Worm (Caenorhabditis elegans): ENCODE measurements around the gene B0280.7.

B0280.7 gene

DNA sequence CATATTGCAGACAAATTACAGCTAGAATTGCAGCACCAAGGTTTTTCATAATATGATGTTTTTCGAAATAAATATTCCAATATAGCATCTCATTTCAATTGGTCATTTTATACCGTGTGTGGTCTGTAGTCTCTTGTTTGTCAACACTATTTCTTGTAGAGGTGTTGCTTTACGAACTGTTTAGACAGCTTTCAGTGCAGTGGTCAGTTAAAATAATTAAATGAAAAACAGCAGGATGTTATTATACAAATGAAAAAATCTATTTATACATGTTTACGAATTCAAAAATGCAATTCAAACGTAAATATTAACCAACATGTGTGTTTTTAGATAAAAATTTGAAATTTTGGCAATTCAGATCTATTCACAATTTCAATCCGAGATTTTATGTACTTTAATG is at the start of gene B0280.7:
TSS of gene B0280.7 (minus strand) at position 101 of the 400 bp plus-strand sequence.
- no peak for TF ChIP-seq ztf-23 (GFP tag; IDR thresholded peaks at IDR 0.05)
- no peak for TF ChIP-seq ref-1 (GFP tag; conservative IDR thresholded peaks at IDR 0.05)
- TF ChIP-seq klf-2 (GFP tag; conservative IDR thresholded peaks at IDR 0.05): no peak
- TF ChIP-seq ztf-29 (GFP tag; IDR thresholded peaks at IDR 0.05): no peak
- TF ChIP-seq flt-1 (GFP tag; IDR thresholded peaks at IDR 0.05): no peak
- no peak for TF ChIP-seq T22C8.4 (GFP tag; IDR thresholded peaks at IDR 0.05)
- TF ChIP-seq med-1 (GFP tag; optimal IDR thresholded peaks at IDR 0.05; ENCODE audit: insufficient read depth): no peak
- no peak for TF ChIP-seq cog-1 (tag; optimal IDR thresholded peaks at IDR 0.05)
- TF ChIP-seq tab-1 (GFP tag; IDR thresholded peaks at IDR 0.05): no peak

DNA sequence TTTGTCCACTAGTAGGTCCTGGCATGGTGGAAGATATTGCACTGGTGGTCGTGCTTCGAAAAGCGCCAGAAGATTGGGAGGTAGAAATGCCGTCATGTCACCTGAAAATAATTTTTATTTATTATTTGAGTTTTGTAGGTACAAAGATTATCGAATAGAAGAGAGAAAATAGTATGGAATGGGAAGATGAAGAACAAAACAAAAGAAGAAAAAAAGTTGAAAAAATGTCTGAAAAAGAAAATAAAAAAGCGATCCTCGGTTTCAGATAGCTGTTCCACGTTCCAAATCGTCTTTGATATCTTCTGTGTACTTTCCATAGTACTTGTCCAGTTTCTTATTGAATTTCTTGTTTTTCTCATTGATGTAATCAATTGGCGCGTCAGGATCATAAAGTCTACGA is 49.4 kb upstream of the B0280.7 start, which contains the start of gene rnp-7:
TSS of gene rnp-7 (minus strand) at position 101 of the 400 bp plus-strand sequence.
- TF ChIP-seq klf-2 (GFP tag; conservative IDR thresholded peaks at IDR 0.05): no peak
- no peak for TF ChIP-seq ref-1 (GFP tag; conservative IDR thresholded peaks at IDR 0.05)
- no peak for TF ChIP-seq flt-1 (GFP tag; IDR thresholded peaks at IDR 0.05)
- TF ChIP-seq T22C8.4 (GFP tag; IDR thresholded peaks at IDR 0.05): no peak
- TF ChIP-seq cog-1 (tag; optimal IDR thresholded peaks at IDR 0.05): no peak
- no peak for TF ChIP-seq tab-1 (GFP tag; IDR thresholded peaks at IDR 0.05)
- TF ChIP-seq ztf-23 (GFP tag; IDR thresholded peaks at IDR 0.05): no peak
- TF ChIP-seq ztf-29 (GFP tag; IDR thresholded peaks at IDR 0.05): no peak
- TF ChIP-seq med-1 (GFP tag; optimal IDR thresholded peaks at IDR 0.05; ENCODE audit: insufficient read depth): no peak

DNA sequence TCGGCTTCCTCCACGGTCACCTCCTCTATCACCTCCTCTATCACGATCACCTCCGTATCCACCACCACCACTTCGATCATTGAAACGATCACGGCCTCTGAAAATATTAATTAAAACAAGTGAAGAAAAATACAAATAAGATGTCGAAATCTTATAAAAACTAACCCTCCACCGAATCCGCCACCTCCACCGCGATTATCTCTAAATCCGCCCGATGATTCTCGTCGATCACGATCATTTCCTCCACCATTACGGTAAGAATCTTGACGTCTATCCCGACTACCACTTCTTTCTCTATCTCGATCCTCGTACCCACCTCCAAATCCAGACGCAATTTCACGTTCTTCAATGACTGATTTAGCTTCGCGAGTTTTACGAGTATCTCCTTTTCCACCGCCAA is 47.6 kb upstream of the B0280.7 start:
- TF ChIP-seq klf-2 (GFP tag; conservative IDR thresholded peaks at IDR 0.05) (no peak), ztf-23 (GFP tag; IDR thresholded peaks at IDR 0.05) (no peak), med-1 (GFP tag; optimal IDR thresholded peaks at IDR 0.05; ENCODE audit: insufficient read depth) (no peak), tab-1 (GFP tag; IDR thresholded peaks at IDR 0.05) (no peak), ref-1 (GFP tag; conservative IDR thresholded peaks at IDR 0.05) (no peak), ztf-29 (GFP tag; IDR thresholded peaks at IDR 0.05) (no peak), cog-1 (tag; optimal IDR thresholded peaks at IDR 0.05) (no peak), T22C8.4 (GFP tag; IDR thresholded peaks at IDR 0.05) (no peak), flt-1 (GFP tag; IDR thresholded peaks at IDR 0.05) (no peak)

DNA sequence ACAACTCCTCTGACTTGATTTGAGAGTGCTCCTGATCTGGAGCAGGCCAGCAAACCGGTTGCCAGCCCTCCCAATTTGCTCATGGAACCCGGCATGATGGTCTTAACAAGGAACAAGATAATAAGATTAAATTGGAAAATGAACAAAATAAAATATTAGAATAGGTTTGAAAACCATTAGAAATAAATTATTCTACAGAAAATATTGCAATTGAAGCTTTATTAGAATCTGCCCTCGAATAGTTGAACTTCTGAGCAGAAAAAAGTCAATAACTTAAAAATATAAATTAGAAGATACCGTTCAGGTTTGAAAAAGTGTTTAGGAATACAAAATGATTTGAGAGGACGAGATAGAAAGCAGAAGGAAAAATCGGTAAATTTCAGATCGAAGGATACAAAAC is 47.0 kb upstream of the B0280.7 start, which contains the start of gene nuo-4:
TSS of gene nuo-4 (minus strand) at position 101 of the 400 bp plus-strand sequence.
- 0 out of 2 replicates have a peak, but pooled peaks have one; percentile 38 for TF ChIP-seq flt-1 (GFP tag; IDR thresholded peaks at IDR 0.05)
- no peak for TF ChIP-seq cog-1 (tag; optimal IDR thresholded peaks at IDR 0.05)

DNA sequence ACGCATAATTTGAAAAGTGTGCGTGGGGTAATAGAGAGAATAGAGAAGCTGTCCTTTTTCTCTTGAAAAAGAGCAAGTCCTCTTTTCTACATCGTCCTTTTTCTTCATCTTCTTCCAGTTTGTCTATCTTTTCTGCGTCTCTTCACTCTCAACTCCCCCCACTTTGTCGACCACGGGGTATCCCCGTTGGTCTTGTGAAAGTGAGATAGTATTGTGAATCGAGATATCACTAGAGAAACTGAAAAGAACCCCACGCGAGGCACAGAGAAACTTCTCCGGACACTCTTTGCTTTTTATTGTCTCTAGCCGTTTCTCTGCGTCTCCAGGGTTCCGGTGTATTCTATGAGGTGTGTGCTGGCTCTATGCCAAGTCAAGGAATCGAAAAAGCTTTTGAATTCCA is 43.9 kb upstream of the B0280.7 start:
- TF ChIP-seq klf-2 (GFP tag; conservative IDR thresholded peaks at IDR 0.05) (no peak), flt-1 (GFP tag; IDR thresholded peaks at IDR 0.05) (peak; percentile 73; the same call in 1 of the 2 replicates), tab-1 (GFP tag; IDR thresholded peaks at IDR 0.05) (no peak), ztf-23 (GFP tag; IDR thresholded peaks at IDR 0.05) (peak; percentile 69; the same call in 1 of the 2 replicates), cog-1 (tag; optimal IDR thresholded peaks at IDR 0.05) (peak; percentile 82), ztf-29 (GFP tag; IDR thresholded peaks at IDR 0.05) (no peak)

DNA sequence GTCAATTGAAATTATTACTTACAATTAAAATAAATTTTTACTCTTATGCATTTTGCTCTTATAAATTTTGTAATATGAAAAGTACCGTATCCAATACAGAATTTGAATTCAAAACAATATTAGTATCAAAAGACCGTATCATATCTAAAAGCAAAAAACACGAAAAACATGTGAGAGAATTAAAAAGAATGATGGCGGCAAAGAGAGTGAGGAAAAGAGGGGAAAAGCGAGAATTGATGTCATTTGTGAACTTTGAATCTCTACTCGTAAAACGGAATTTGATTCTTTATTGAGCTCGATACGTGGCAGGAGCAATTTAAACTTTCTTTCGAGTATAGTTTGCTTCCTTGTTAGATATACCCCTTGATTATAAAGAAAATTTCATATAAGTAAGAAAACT is 42.8 kb upstream of the B0280.7 start:
- TF ChIP-seq ztf-29 (GFP tag; IDR thresholded peaks at IDR 0.05): no peak
- TF ChIP-seq ztf-23 (GFP tag; IDR thresholded peaks at IDR 0.05): no peak
- no peak for TF ChIP-seq cog-1 (tag; optimal IDR thresholded peaks at IDR 0.05)
- no peak for TF ChIP-seq ref-1 (GFP tag; conservative IDR thresholded peaks at IDR 0.05)
- no peak for TF ChIP-seq klf-2 (GFP tag; conservative IDR thresholded peaks at IDR 0.05)
- no peak for TF ChIP-seq T22C8.4 (GFP tag; IDR thresholded peaks at IDR 0.05)
- TF ChIP-seq med-1 (GFP tag; optimal IDR thresholded peaks at IDR 0.05; ENCODE audit: insufficient read depth): no peak
- TF ChIP-seq tab-1 (GFP tag; IDR thresholded peaks at IDR 0.05): no peak
- no peak for TF ChIP-seq flt-1 (GFP tag; IDR thresholded peaks at IDR 0.05)

DNA sequence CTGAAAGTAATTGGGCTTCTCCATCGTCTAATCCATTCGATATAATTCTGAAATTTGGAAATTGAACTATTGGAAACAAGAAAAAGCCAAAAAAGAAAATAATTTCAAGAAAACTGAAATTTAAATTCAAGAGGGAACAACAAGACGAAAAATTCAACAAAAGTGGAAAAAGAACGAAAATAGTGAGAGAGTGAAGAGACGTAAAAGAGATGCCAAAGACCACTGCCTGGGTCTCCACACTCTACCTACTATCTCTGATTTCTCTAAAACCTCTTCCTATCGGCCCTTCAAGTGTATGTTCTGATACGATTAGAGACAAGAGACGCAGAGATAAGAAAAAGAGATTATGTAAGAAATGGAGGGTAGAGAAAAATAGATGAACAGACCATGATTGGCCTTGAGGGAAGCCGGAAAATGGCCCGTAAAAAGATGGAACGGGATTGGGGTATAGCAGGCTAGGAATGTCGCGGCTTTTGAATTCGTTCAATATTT is 42.1 kb upstream of the B0280.7 start, which contains the start of gene ogt-1:
TSS of gene ogt-1 (minus strand) at position 51 of the 492 bp plus-strand sequence.
- TF ChIP-seq ref-1 (GFP tag; conservative IDR thresholded peaks at IDR 0.05) (no peak), ztf-29 (GFP tag; IDR thresholded peaks at IDR 0.05) (peak; percentile 69; the same call in 1 of the 2 replicates), cog-1 (tag; optimal IDR thresholded peaks at IDR 0.05) (peak; percentile 47), flt-1 (GFP tag; IDR thresholded peaks at IDR 0.05) (no peak), klf-2 (GFP tag; conservative IDR thresholded peaks at IDR 0.05) (no peak), ztf-23 (GFP tag; IDR thresholded peaks at IDR 0.05) (peak; percentile 57; the same call in 1 of the 2 replicates), T22C8.4 (GFP tag; IDR thresholded peaks at IDR 0.05) (no peak), med-1 (GFP tag; optimal IDR thresholded peaks at IDR 0.05; ENCODE audit: insufficient read depth) (no peak), tab-1 (GFP tag; IDR thresholded peaks at IDR 0.05) (no peak)

DNA sequence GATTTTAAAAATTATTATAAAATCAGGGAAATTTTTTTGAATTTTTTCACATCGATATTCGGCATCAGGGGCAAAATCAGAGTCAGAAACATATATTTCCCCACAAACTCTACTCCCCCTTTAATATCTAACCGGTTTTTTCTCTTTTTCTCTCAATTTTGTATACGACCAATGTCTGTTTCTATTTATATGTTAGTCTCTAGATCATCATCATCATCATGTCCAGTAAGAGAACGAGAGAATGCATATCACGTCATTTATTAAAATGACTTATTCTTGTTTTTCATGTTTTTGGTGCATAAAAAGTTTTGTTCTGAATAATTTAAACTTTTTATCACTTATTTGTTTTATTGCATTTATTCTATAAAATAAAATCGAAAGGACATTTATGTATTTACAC is 40.9 kb upstream of the B0280.7 start:
- no peak for TF ChIP-seq tab-1 (GFP tag; IDR thresholded peaks at IDR 0.05)
- TF ChIP-seq flt-1 (GFP tag; IDR thresholded peaks at IDR 0.05): no peak
- TF ChIP-seq ztf-23 (GFP tag; IDR thresholded peaks at IDR 0.05): no peak
- TF ChIP-seq klf-2 (GFP tag; conservative IDR thresholded peaks at IDR 0.05): no peak
- TF ChIP-seq med-1 (GFP tag; optimal IDR thresholded peaks at IDR 0.05; ENCODE audit: insufficient read depth): no peak
- no peak for TF ChIP-seq ztf-29 (GFP tag; IDR thresholded peaks at IDR 0.05)
- TF ChIP-seq cog-1 (tag; optimal IDR thresholded peaks at IDR 0.05): no peak
- no peak for TF ChIP-seq ref-1 (GFP tag; conservative IDR thresholded peaks at IDR 0.05)
- no peak for TF ChIP-seq T22C8.4 (GFP tag; IDR thresholded peaks at IDR 0.05)

DNA sequence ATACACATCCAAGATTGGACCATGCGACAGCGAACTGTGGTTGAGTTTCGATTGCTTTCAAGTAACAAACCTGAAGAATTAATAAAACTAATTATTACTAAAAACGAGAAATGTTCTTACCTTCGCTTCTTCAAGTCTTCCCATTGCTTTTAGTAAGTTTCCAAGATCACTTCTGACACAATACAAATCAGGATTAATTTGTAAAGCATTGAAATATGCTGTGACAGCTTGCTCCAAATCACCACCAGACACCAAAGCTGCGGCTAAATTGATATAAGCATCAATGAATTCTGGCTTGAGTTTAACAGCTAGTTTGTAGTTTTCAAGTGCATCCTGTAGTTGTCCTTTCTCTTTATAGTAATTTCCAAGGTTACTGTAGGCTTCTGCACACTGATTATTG is 38.5 kb upstream of the B0280.7 start:
- TF ChIP-seq tab-1 (GFP tag; IDR thresholded peaks at IDR 0.05): no peak
- TF ChIP-seq flt-1 (GFP tag; IDR thresholded peaks at IDR 0.05): no peak
- TF ChIP-seq ref-1 (GFP tag; conservative IDR thresholded peaks at IDR 0.05): no peak
- no peak for TF ChIP-seq ztf-23 (GFP tag; IDR thresholded peaks at IDR 0.05)
- TF ChIP-seq med-1 (GFP tag; optimal IDR thresholded peaks at IDR 0.05; ENCODE audit: insufficient read depth): no peak
- no peak for TF ChIP-seq klf-2 (GFP tag; conservative IDR thresholded peaks at IDR 0.05)
- TF ChIP-seq cog-1 (tag; optimal IDR thresholded peaks at IDR 0.05): no peak
- TF ChIP-seq T22C8.4 (GFP tag; IDR thresholded peaks at IDR 0.05): no peak
- no peak for TF ChIP-seq ztf-29 (GFP tag; IDR thresholded peaks at IDR 0.05)

DNA sequence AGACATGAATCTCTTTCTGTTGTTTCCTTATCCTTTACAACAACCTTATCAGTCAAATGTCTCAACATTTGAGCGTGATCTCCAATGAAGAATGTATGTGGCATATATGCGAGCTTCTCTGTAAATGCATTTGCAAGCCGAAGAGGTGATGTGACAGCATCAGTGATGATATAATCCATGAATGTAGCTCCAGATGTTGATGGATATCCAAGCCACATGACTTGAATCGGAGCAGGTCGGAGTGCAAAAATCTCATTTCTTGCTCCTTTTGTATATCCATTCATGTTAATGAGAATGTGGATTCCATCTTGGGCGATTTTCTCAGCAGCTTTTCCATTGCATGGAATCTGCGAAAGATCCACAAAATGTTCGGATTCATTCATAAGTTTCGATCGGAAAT is 36.5 kb upstream of the B0280.7 start:
- TF ChIP-seq med-1 (GFP tag; optimal IDR thresholded peaks at IDR 0.05; ENCODE audit: insufficient read depth) (no peak), klf-2 (GFP tag; conservative IDR thresholded peaks at IDR 0.05) (no peak), flt-1 (GFP tag; IDR thresholded peaks at IDR 0.05) (no peak), ref-1 (GFP tag; conservative IDR thresholded peaks at IDR 0.05) (no peak), ztf-29 (GFP tag; IDR thresholded peaks at IDR 0.05) (no peak), tab-1 (GFP tag; IDR thresholded peaks at IDR 0.05) (no peak), ztf-23 (GFP tag; IDR thresholded peaks at IDR 0.05) (no peak), cog-1 (tag; optimal IDR thresholded peaks at IDR 0.05) (no peak), T22C8.4 (GFP tag; IDR thresholded peaks at IDR 0.05) (no peak)
